Fruit fly (Drosophila melanogaster) whole organism: ENCODE results near the gene Ski6.
"Not testable (repeated sequence)": the region's sequence is repeated elsewhere in the genome, so short reads cannot be mapped to it uniquely, and the experiment has no call there.

ENCODE experiments used
- CG8478 ChIP-seq: fragments of >200 bp; optimal IDR thresholded peaks from 2 replicates; lab custom pipeline; 2018; ENCODE audit warnings: inconsistent platforms
- Dll ChIP-seq: fragments of >200 bp; optimal IDR thresholded peaks from 2 replicates; lab custom pipeline; 2017
- EcR ChIP-seq, 2 experiments: fragments of >200 bp; optimal IDR thresholded peaks; 2 replicates each; lab custom pipeline; 2017; ENCODE audit warnings: missing biosample characterization in 2 of 2, missing genetic modification characterization in 2 of 2, missing genetic modification reagents in 2 of 2
- pan ChIP-seq: fragments of >200 bp; optimal IDR thresholded peaks from 2 replicates; lab custom pipeline; 2017
- psq ChIP-seq: fragments of >200 bp; optimal IDR thresholded peaks from 2 replicates; lab custom pipeline; 2017
- usp ChIP-seq: fragments of >200 bp; optimal IDR thresholded peaks from 2 replicates; lab custom pipeline; 2017; ENCODE audit warnings: missing biosample characterization, missing genetic modification characterization, mixed read lengths

Gene Ski6

dm6 chr2L:13239689-13240088, 17.5 kb upstream of the Ski6 start, which contains the start of gene Jhbp13:
Jhbp13 (plus strand) TSS chr2L:13239989.
- TF ChIP-seq psq (lab: Kevin White, UChicago) (no peak), CG8478 (lab: Kevin White, UChicago) (no peak)

- TF ChIP-seq EcR (GFP tag; optimal IDR thresholded peaks at IDR 0.05; lab: Kevin White, UChicago): no peak
- no peak for TF ChIP-seq Dll (lab: Kevin White, UChicago)
- TF ChIP-seq pan (lab: Kevin White, UChicago): no peak
- TF ChIP-seq usp (GFP tag; lab: Kevin White, UChicago): no peak
- no peak for TF ChIP-seq CG8478 (lab: Kevin White, UChicago)
- no peak for TF ChIP-seq psq (lab: Kevin White, UChicago)
Observed at dm6 chr2L:13236194-13236593, 14.0 kb upstream of the Ski6 start, which contains the start of gene Jhbp14. Jhbp14 (plus strand) TSS chr2L:13236494.

dm6 chr2L:13234610-13235489, 12.6 kb upstream of the Ski6 start, which contains the start of gene Mabi:
Mabi (minus strand) TSS chr2L:13234660.
- no peak for TF ChIP-seq usp (GFP tag; lab: Kevin White, UChicago)
- no peak for TF ChIP-seq EcR (GFP tag; optimal IDR thresholded peaks at IDR 0.05; lab: Kevin White, UChicago)
- no peak for TF ChIP-seq psq (lab: Kevin White, UChicago)
- TF ChIP-seq CG8478 (lab: Kevin White, UChicago): no peak
- no peak for TF ChIP-seq Dll (lab: Kevin White, UChicago)
- TF ChIP-seq pan (lab: Kevin White, UChicago): no peak

- TF ChIP-seq psq (lab: Kevin White, UChicago) (no peak), usp (GFP tag; lab: Kevin White, UChicago) (no peak)
Observed at dm6 chr2L:13231739-13232138, 9.5 kb upstream of the Ski6 start, which contains the start of gene Prosalpha6T. Prosalpha6T (plus strand) TSS chr2L:13232039.

dm6 chr2L:13229388-13229882, 7.2 kb upstream of the Ski6 start, which contains the start of gene CG16815:
CG16815 (plus strand) TSS chr2L:13229832.
- TF ChIP-seq Dll (lab: Kevin White, UChicago): no peak
- no peak for TF ChIP-seq usp (GFP tag; lab: Kevin White, UChicago)
- TF ChIP-seq EcR (GFP tag; optimal IDR thresholded peaks at IDR 0.05; lab: Kevin White, UChicago): no peak
- no peak for TF ChIP-seq CG8478 (lab: Kevin White, UChicago)
- TF ChIP-seq pan (lab: Kevin White, UChicago): no peak
- no peak for TF ChIP-seq psq (lab: Kevin White, UChicago)

- TF ChIP-seq usp (GFP tag; lab: Kevin White, UChicago): no peak
- TF ChIP-seq pan (lab: Kevin White, UChicago): no peak
- no peak for TF ChIP-seq Dll (lab: Kevin White, UChicago)
- no peak for TF ChIP-seq CG8478 (lab: Kevin White, UChicago)
Observed at dm6 chr2L:13227242-13227641, 5.0 kb upstream of the Ski6 start, which contains the start of gene CG16813. CG16813 (plus strand) TSS chr2L:13227529.

dm6 chr2L:13225225-13225840, 3.1 kb upstream of the Ski6 start, which contains the start of gene CG15480:
CG15480 (minus strand) TSS chr2L:13225275.
- no peak for TF ChIP-seq Dll (lab: Kevin White, UChicago)

- TF ChIP-seq usp (GFP tag; lab: Kevin White, UChicago): no peak
- TF ChIP-seq pan (lab: Kevin White, UChicago): no peak
- TF ChIP-seq EcR (GFP tag; optimal IDR thresholded peaks at IDR 0.05; lab: Kevin White, UChicago): no peak
- TF ChIP-seq CG8478 (lab: Kevin White, UChicago): no peak
- TF ChIP-seq psq (lab: Kevin White, UChicago): no peak
Observed at dm6 chr2L:13219281-13220092, 2.7 kb downstream of the Ski6 start, which contains the start of the genes CG9426 and mRF1. CG9426 (minus strand) TSS chr2L:13219923. mRF1 (plus strand) TSS chr2L:13219979.

dm6 chr2L:13215010-13215409, 7.2 kb downstream of the Ski6 start, which contains the start of gene kek4:
kek4 (minus strand) TSS chr2L:13215350.
- TF ChIP-seq EcR (GFP tag; optimal IDR thresholded peaks at IDR 0.05; lab: Kevin White, UChicago) (no peak), psq (lab: Kevin White, UChicago) (no peak), usp (GFP tag; lab: Kevin White, UChicago) (no peak), Dll (lab: Kevin White, UChicago) (no peak), CG8478 (lab: Kevin White, UChicago) (no peak), pan (lab: Kevin White, UChicago) (no peak)

- TF ChIP-seq CG8478, pan, Dll (lab: Kevin White, UChicago): not testable (repeated sequence)
Observed at dm6 chr2L:13211764-13212265, 10.4 kb downstream of the Ski6 start, which contains the start of gene CG15482. CG15482 (minus strand) TSS chr2L:13211814.
